Fruit fly (Drosophila melanogaster) whole organism, embryonic: ENCODE results near the gene sip3.

Experiments
- Aef1 ChIP-seq: fragments of 200-800 bp; sonication (Bioruptor generic); IDR thresholded peaks from 3 replicates; pipeline ENCODE4 v1.3.6; 2022; ENCODE audit warnings: missing biosample characterization, missing genetic modification characterization
- Bgb ChIP-seq: fragments of 200-800 bp; sonication (Bioruptor generic); IDR thresholded peaks from 2 replicates; pipeline ENCODE4 v1.3.6; 2022; ENCODE audit warnings: missing biosample characterization, missing genetic modification characterization; ENCODE audit not compliant: partially characterized antibody
- CG10565 ChIP-seq: fragments of 200-800 bp; sonication (Bioruptor generic); optimal IDR thresholded peaks from 3 replicates; lab custom pipeline; 2016; ENCODE audit warnings: missing biosample characterization, mild to moderate bottlenecking, missing genetic modification characterization
- CG12104 ChIP-seq: fragments of 200-800 bp; sonication (Bioruptor generic); optimal IDR thresholded peaks from 3 replicates; lab custom pipeline; 2016; ENCODE audit warnings: missing biosample characterization, missing genetic modification characterization
- CG12155 ChIP-seq: fragments of 200-800 bp; sonication (Bioruptor generic); optimal IDR thresholded peaks from 3 replicates; lab custom pipeline; 2016; ENCODE audit warnings: missing biosample characterization, missing genetic modification characterization
- CG12236 ChIP-seq: fragments of 200-800 bp; sonication (Bioruptor generic); optimal IDR thresholded peaks from 2 replicates; lab custom pipeline; 2016; ENCODE audit warnings: missing biosample characterization, missing genetic modification characterization
- CG13624 ChIP-seq: fragments of 200-800 bp; sonication (Bioruptor generic); optimal IDR thresholded peaks from 2 replicates; lab custom pipeline; 2016; ENCODE audit warnings: missing biosample characterization, missing genetic modification characterization
- CG13775 ChIP-seq: fragments of 200-800 bp; sonication (Bioruptor generic); optimal IDR thresholded peaks from 3 replicates; lab custom pipeline; 2017; ENCODE audit warnings: missing biosample characterization, mild to moderate bottlenecking, missing genetic modification characterization
- CG14441 ChIP-seq: fragments of 200-800 bp; sonication (Bioruptor generic); IDR thresholded peaks from 2 replicates; pipeline ENCODE4 v1.3.6; 2022; ENCODE audit warnings: missing biosample characterization, missing genetic modification characterization
- CG14710 ChIP-seq: fragments of 200-800 bp; sonication (Bioruptor generic); optimal IDR thresholded peaks from 3 replicates; lab custom pipeline; 2019; ENCODE audit warnings: missing biosample characterization, mild to moderate bottlenecking, missing genetic modification characterization, moderate library complexity
- CG17361 ChIP-seq: fragments of 200-800 bp; sonication (Bioruptor generic); IDR thresholded peaks from 3 replicates; pipeline ENCODE4 v1.3.6; 2022; ENCODE audit warnings: missing biosample characterization, missing genetic modification characterization
- CG18476 ChIP-seq: fragments of 200-800 bp; sonication (Bioruptor generic); optimal IDR thresholded peaks from 2 replicates; lab custom pipeline; 2016; ENCODE audit warnings: missing biosample characterization, mild to moderate bottlenecking, missing genetic modification characterization
- CG2116 ChIP-seq: fragments of 200-800 bp; sonication (Bioruptor generic); optimal IDR thresholded peaks from 3 replicates; lab custom pipeline; 2018; ENCODE audit warnings: missing biosample characterization, mild to moderate bottlenecking, missing genetic modification characterization
- CG2202 ChIP-seq: fragments of 200-800 bp; sonication (Bioruptor generic); optimal IDR thresholded peaks from 2 replicates; lab custom pipeline; 2018; ENCODE audit warnings: missing biosample characterization, mild to moderate bottlenecking, missing genetic modification characterization
- CG34224 ChIP-seq: fragments of 200-800 bp; sonication (Bioruptor generic); IDR thresholded peaks from 3 replicates; pipeline ENCODE4 v1.3.6; 2022; ENCODE audit warnings: missing biosample characterization, missing genetic modification characterization; ENCODE audit not compliant: partially characterized antibody
- CG9797 ChIP-seq: fragments of 200-800 bp; sonication (Bioruptor generic); optimal IDR thresholded peaks from 3 replicates; lab custom pipeline; 2018; ENCODE audit warnings: missing biosample characterization, mild to moderate bottlenecking, missing genetic modification characterization
- CG9817 ChIP-seq: fragments of 200-800 bp; sonication (Bioruptor generic); optimal IDR thresholded peaks from 2 replicates; lab custom pipeline; 2018; ENCODE audit warnings: missing biosample characterization, mild to moderate bottlenecking, missing genetic modification characterization, moderate library complexity
- Doc3 ChIP-seq: fragments of 200-800 bp; sonication (Bioruptor generic); IDR thresholded peaks from 3 replicates; pipeline ENCODE4 v1.3.6; 2022; ENCODE audit warnings: missing biosample characterization, missing genetic modification characterization; ENCODE audit not compliant: partially characterized antibody
- ERR ChIP-seq: fragments of 200-800 bp; sonication (Bioruptor generic); optimal IDR thresholded peaks from 2 replicates; lab custom pipeline; 2016; ENCODE audit warnings: missing biosample characterization, missing genetic modification characterization
- Gug ChIP-seq: fragments of 200-800 bp; sonication (Bioruptor generic); IDR thresholded peaks from 4 replicates; pipeline ENCODE4 v1.3.6; 2022; ENCODE audit warnings: missing biosample characterization, missing genetic modification characterization
- HLH4C ChIP-seq: fragments of 200-800 bp; sonication (Bioruptor generic); IDR thresholded peaks from 3 replicates; pipeline ENCODE4 v1.3.6; 2022; ENCODE audit warnings: missing biosample characterization, missing genetic modification characterization; ENCODE audit not compliant: partially characterized antibody
- Hr3 ChIP-seq: fragments of 200-800 bp; sonication (Bioruptor generic); optimal IDR thresholded peaks from 3 replicates; lab custom pipeline; 2016; ENCODE audit warnings: missing biosample characterization, missing genetic modification characterization
- Mrtf ChIP-seq: fragments of 200-800 bp; sonication (Bioruptor generic); IDR thresholded peaks from 3 replicates; pipeline ENCODE4 v1.3.6; 2022; ENCODE audit warnings: missing biosample characterization, missing genetic modification characterization
- Opbp ChIP-seq: fragments of 200-800 bp; sonication (Bioruptor generic); IDR thresholded peaks from 3 replicates; pipeline ENCODE4 v1.3.6; 2022; ENCODE audit warnings: missing biosample characterization, missing genetic modification characterization; ENCODE audit not compliant: partially characterized antibody
- PHDP ChIP-seq: fragments of 200-800 bp; sonication (Bioruptor generic); optimal IDR thresholded peaks from 3 replicates; lab custom pipeline; 2018; ENCODE audit warnings: missing biosample characterization, mild to moderate bottlenecking, missing genetic modification characterization, moderate library complexity
- Pdp1 ChIP-seq, 2 experiments: fragments of 200-800 bp; sonication (Bioruptor generic); optimal IDR thresholded peaks; 3 replicates each; lab custom pipeline; 2016; ENCODE audit warnings: missing biosample characterization in 2 of 2, missing genetic modification characterization in 2 of 2, mild to moderate bottlenecking in 1 of 2, moderate library complexity in 1 of 2
- Scr ChIP-seq: fragments of 200-800 bp; sonication (Bioruptor generic); IDR thresholded peaks from 2 replicates; pipeline ENCODE4 v1.3.6; 2022; ENCODE audit warnings: missing biosample characterization, missing genetic modification characterization; ENCODE audit not compliant: partially characterized antibody
- Sin3A ChIP-seq: fragments of >200 bp; optimal IDR thresholded peaks from 2 replicates; lab custom pipeline; 2018
- Sry-δ ChIP-seq: fragments of 200-800 bp; sonication (Bioruptor generic); optimal IDR thresholded peaks from 2 replicates; lab custom pipeline; 2016; ENCODE audit warnings: missing biosample characterization, missing genetic modification characterization
- YL-1 ChIP-seq: fragments of 200-800 bp; sonication (Bioruptor generic); optimal IDR thresholded peaks from 3 replicates; lab custom pipeline; 2017; ENCODE audit warnings: missing biosample characterization, mild to moderate bottlenecking, missing genetic modification characterization
- az2 ChIP-seq: fragments of 200-800 bp; sonication (Bioruptor generic); optimal IDR thresholded peaks from 3 replicates; lab custom pipeline; 2016; ENCODE audit warnings: missing biosample characterization, missing genetic modification characterization
- bsh ChIP-seq, 2 experiments: fragments of 200-800 bp; sonication (Bioruptor generic); optimal IDR thresholded peaks; 2 replicates each; lab custom pipeline; 2017 to 2018; ENCODE audit warnings: mild to moderate bottlenecking in 2 of 2, missing biosample characterization in 2 of 2, missing genetic modification characterization in 2 of 2, moderate library complexity in 1 of 2
- danr ChIP-seq: fragments of 200-800 bp; sonication (Bioruptor generic); IDR thresholded peaks from 2 replicates; pipeline ENCODE4 v1.3.6; 2022; ENCODE audit warnings: missing biosample characterization, missing genetic modification characterization
- dpn ChIP-seq, 2 experiments: fragments of 200-800 bp; sonication (Bioruptor generic); optimal IDR thresholded peaks; 3 replicates each; lab custom pipeline; 2016; ENCODE audit warnings: missing biosample characterization in 2 of 2, missing genetic modification characterization in 2 of 2
- ems ChIP-seq: fragments of 200-800 bp; sonication (Bioruptor generic); optimal IDR thresholded peaks from 3 replicates; lab custom pipeline; 2016; ENCODE audit warnings: missing biosample characterization, missing genetic modification characterization
- hbn ChIP-seq: fragments of 200-800 bp; sonication (Bioruptor generic); IDR thresholded peaks from 2 replicates; pipeline ENCODE4 v1.3.6; 2022; ENCODE audit warnings: missing biosample characterization, missing genetic modification characterization; ENCODE audit not compliant: partially characterized antibody
- ind ChIP-seq: fragments of 200-800 bp; sonication (Bioruptor generic); optimal IDR thresholded peaks from 3 replicates; lab custom pipeline; 2016; ENCODE audit warnings: missing biosample characterization, missing genetic modification characterization
- kay ChIP-seq: fragments of 200-800 bp; sonication (Bioruptor generic); optimal IDR thresholded peaks from 2 replicates; lab custom pipeline; 2016; ENCODE audit warnings: missing biosample characterization, missing genetic modification characterization
- lab ChIP-seq: fragments of 200-800 bp; sonication (Bioruptor generic); optimal IDR thresholded peaks from 3 replicates; lab custom pipeline; 2017; ENCODE audit warnings: missing biosample characterization, missing genetic modification characterization, mild to moderate bottlenecking, moderate library complexity, missing genetic modification reagents
- mam ChIP-seq: fragments of 200-800 bp; sonication (Bioruptor generic); optimal IDR thresholded peaks from 3 replicates; lab custom pipeline; 2016; ENCODE audit warnings: missing biosample characterization, missing genetic modification characterization
- nmo ChIP-seq: fragments of 200-800 bp; sonication (Bioruptor generic); optimal IDR thresholded peaks from 2 replicates; lab custom pipeline; 2018; ENCODE audit warnings: missing biosample characterization, mild to moderate bottlenecking, missing genetic modification characterization, moderate library complexity
- phol ChIP-seq: fragments of 200-800 bp; sonication (Bioruptor generic); optimal IDR thresholded peaks from 3 replicates; lab custom pipeline; 2018; ENCODE audit warnings: missing biosample characterization, mild to moderate bottlenecking, missing genetic modification characterization, moderate library complexity
- ro ChIP-seq: fragments of 200-800 bp; sonication (Bioruptor generic); IDR thresholded peaks from 2 replicates; pipeline ENCODE4 v1.3.6; 2022; ENCODE audit warnings: missing biosample characterization, missing genetic modification characterization
- sima ChIP-seq: fragments of 200-800 bp; sonication (Bioruptor generic); optimal IDR thresholded peaks from 2 replicates; lab custom pipeline; 2016; ENCODE audit warnings: missing biosample characterization, missing genetic modification characterization
- stwl ChIP-seq: fragments of 200-800 bp; sonication (Bioruptor generic); optimal IDR thresholded peaks from 3 replicates; lab custom pipeline; 2018; ENCODE audit warnings: missing biosample characterization, mild to moderate bottlenecking, missing genetic modification characterization, moderate library complexity
- vvl ChIP-seq: fragments of 200-800 bp; sonication (Bioruptor generic); IDR thresholded peaks from 2 replicates; pipeline ENCODE4 v1.3.6; 2022; ENCODE audit warnings: missing biosample characterization, missing genetic modification characterization
- wdn ChIP-seq: fragments of 200-800 bp; sonication (Bioruptor generic); IDR thresholded peaks from 2 replicates; pipeline ENCODE4 v1.3.6; 2022; ENCODE audit warnings: missing biosample characterization, missing genetic modification characterization
- zfh2 ChIP-seq: fragments of 200-800 bp; sonication (Bioruptor generic); optimal IDR thresholded peaks from 2 replicates; lab custom pipeline; 2016; ENCODE audit warnings: missing biosample characterization, missing genetic modification characterization

sip3 gene

DNA sequence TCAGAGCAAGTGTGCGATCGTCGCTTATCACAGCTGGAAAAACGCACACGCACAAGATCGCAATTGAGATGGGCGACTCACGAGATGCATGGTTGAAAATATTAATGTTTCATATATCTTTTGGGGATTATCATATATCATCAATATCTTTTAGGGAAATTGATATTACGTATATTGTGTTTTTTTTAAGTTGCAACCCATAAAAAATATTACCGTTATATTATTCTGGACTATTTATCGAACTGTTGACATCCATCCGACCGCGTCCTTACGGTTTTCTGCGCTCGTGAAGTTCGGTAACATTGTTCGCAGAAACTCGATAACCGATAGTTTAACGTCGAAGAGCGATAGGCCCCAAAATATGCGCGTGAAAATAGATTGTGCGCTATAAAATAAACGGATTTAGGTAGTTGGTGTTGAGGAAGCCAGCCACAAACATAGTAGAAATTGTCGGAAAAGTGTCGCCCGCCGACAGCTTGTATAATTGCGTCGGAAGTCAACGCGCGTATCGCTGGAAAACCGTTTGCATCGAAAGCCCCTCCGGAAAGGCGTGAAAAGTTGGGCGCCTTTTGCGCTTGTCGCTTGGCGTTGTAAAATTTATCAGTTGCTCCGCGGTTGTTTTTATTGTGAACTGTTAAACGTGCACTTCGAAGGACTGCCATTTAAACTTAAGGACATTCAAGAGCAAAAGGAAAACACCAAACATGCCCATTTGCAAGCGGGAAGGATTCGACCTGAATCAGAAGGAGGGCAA is 21.8 kb downstream of the sip3 start, which contains the start of the genes Mccc1 and Acf (continued):
- no peak for TF ChIP-seq sima (GFP tag; lab: Kevin White, UChicago)
- TF ChIP-seq Scr (GFP tag; lab: Robert Waterston, UW) = peak; percentile 69
- peak; percentile 86 for TF ChIP-seq stwl
- TF ChIP-seq Hr3 (GFP tag; lab: Kevin White, UChicago) = peak; percentile 21
- peak; percentile 10 for TF ChIP-seq ind (GFP tag; lab: Kevin White, UChicago)
- peak; percentile 33; the same call in 1 of the 2 replicates for TF ChIP-seq CG14441 (GFP tag; lab: Robert Waterston, UW)
- TF ChIP-seq Opbp (GFP tag; lab: Robert Waterston, UW) = peak; percentile 62; the same call in 2 of the 3 replicates
- peak; percentile 91; the same call in 2 of the 3 replicates for TF ChIP-seq CG17361 (GFP tag; lab: Robert Waterston, UW)
- no peak for TF ChIP-seq bsh (GFP tag; optimal IDR thresholded peaks at IDR 0.05; lab: Kevin White, UChicago)
- peak; percentile 27 for TF ChIP-seq CG13775 (GFP tag; lab: Kevin White, UChicago)
- peak; percentile 18; the same call in 1 of the 3 replicates for TF ChIP-seq Aef1 (GFP tag; lab: Robert Waterston, UW)
- peak; percentile 33 for TF ChIP-seq ems (GFP tag; lab: Kevin White, UChicago)
- peak; percentile 64 for TF ChIP-seq hbn (GFP tag; lab: Robert Waterston, UW)
- TF ChIP-seq CG12155 = peak; percentile 37
- 0 out of 4 replicates have a peak, but pooled peaks have one; percentile 6 for TF ChIP-seq Gug
- TF ChIP-seq HLH4C (GFP tag; lab: Robert Waterston, UW) = peak; percentile 76
- peak; percentile 60; the same call in 1 of the 3 replicates for TF ChIP-seq CG34224 (GFP tag; lab: Robert Waterston, UW)
- no peak for TF ChIP-seq CG2202 (tag; lab: Kevin White, UChicago)
- TF ChIP-seq CG9817 (tag; lab: Kevin White, UChicago) = peak; percentile 34
- TF ChIP-seq lab (GFP tag; lab: Kevin White, UChicago) = no peak
- TF ChIP-seq wdn (GFP tag; lab: Robert Waterston, UW) = peak; percentile 45; the same call in 1 of the 2 replicates
- peak; percentile 54; the same call in 1 of the 2 replicates for TF ChIP-seq Bgb (GFP tag; lab: Robert Waterston, UW)
- no peak for TF ChIP-seq danr (GFP tag; lab: Robert Waterston, UW)
- peak; percentile 60 for TF ChIP-seq CG14710
- TF ChIP-seq CG12104 (GFP tag; lab: Kevin White, UChicago) = no peak
- no peak for TF ChIP-seq ro (GFP tag; lab: Robert Waterston, UW)
- no peak for TF ChIP-seq Mrtf (GFP tag; lab: Robert Waterston, UW)
- peak; percentile 10 for TF ChIP-seq CG13624
- peak; percentile 53 to 60 for TF ChIP-seq Pdp1 (GFP tag; optimal IDR thresholded peaks at IDR 0.05; lab: Kevin White, UChicago)
- peak; percentile 61 for TF ChIP-seq Sin3A (lab: Kevin White, UChicago)
- peak; percentile 59 for TF ChIP-seq CG18476 (GFP tag; lab: Kevin White, UChicago)
- TF ChIP-seq CG9797 = peak; percentile 69
- peak; percentile 50 for TF ChIP-seq YL-1 (GFP tag; lab: Kevin White, UChicago)
- peak; percentile 36 for TF ChIP-seq nmo (GFP tag; lab: Kevin White, UChicago)
- TF ChIP-seq phol = peak; percentile 50
- TF ChIP-seq CG10565 (GFP tag; lab: Kevin White, UChicago) = no peak
- TF ChIP-seq mam (GFP tag; lab: Kevin White, UChicago) = peak; percentile 60
- peak; percentile 41 for TF ChIP-seq az2 (GFP tag; lab: Kevin White, UChicago)
- peak; percentile 50; the same call in 2 of the 3 replicates for TF ChIP-seq Doc3
- peak; percentile 11 for TF ChIP-seq kay (GFP tag; lab: Kevin White, UChicago)
- TF ChIP-seq ERR (GFP tag; lab: Kevin White, UChicago) = no peak
- TF ChIP-seq CG2116 = peak; percentile 84
- TF ChIP-seq CG12236 = peak; percentile 25
- TF ChIP-seq vvl = peak; percentile 14; the same call in 1 of the 2 replicates
- peak; percentile 42 to 51 for TF ChIP-seq dpn (GFP tag; optimal IDR thresholded peaks at IDR 0.05; lab: Kevin White, UChicago)
- TF ChIP-seq PHDP = no peak
- peak; percentile 61 for TF ChIP-seq zfh2 (GFP tag; lab: Kevin White, UChicago)
- TF ChIP-seq Sry-δ = peak; percentile 83
